Worm (Caenorhabditis elegans): Measurements from ENCODE around the gene brf-1.

brf-1 gene

DNA sequence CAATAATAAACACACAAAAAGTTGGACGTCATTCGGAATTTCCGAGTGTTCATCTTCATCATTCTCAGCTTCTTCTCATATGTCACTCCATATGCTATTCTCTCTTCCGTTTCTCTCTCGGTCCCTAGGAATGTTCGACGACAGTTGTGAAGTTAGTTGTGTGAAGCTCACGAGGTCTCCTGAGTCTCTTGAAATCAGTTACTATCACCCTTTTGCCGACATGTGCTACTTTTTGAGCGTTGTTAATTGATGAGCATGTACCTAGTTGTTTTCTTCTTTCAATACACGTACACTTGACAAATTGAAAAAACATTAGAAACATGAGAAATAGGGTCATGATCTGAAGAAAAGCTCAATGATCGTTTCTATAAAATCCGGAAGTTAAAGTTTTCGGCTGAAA lies 17.7 kb downstream of the brf-1 start:
- no peak for TF ChIP-seq jun-1 (tag; optimal IDR thresholded peaks at IDR 0.05)
- TF ChIP-seq elt-1 (tag; optimal IDR thresholded peaks at IDR 0.05), result no peak
- TF ChIP-seq nhr-67 (tag; optimal IDR thresholded peaks at IDR 0.05), result no peak
- peak; percentile 11 for TF ChIP-seq egl-5 (tag; optimal IDR thresholded peaks at IDR 0.05)
- no peak for TF ChIP-seq ceh-16 (tag; optimal IDR thresholded peaks at IDR 0.05)
- TF ChIP-seq ztf-4 (tag; optimal IDR thresholded peaks at IDR 0.05), result no peak
- no peak for TF ChIP-seq fos-1 (tag; optimal IDR thresholded peaks at IDR 0.05)
- no peak for TF ChIP-seq pqm-1 (tag; optimal IDR thresholded peaks at IDR 0.05)
- no peak for TF ChIP-seq ZK546.5 (tag; optimal IDR thresholded peaks at IDR 0.05)
- TF ChIP-seq elt-2 (tag; optimal IDR thresholded peaks at IDR 0.05), result no peak
- no peak for TF ChIP-seq ceh-82 (tag; optimal IDR thresholded peaks at IDR 0.05)
- no peak for TF ChIP-seq nhr-237 (tag; optimal IDR thresholded peaks at IDR 0.05)
- TF ChIP-seq hmg-11 (tag; optimal IDR thresholded peaks at IDR 0.05), result no peak
- TF ChIP-seq fkh-10 (GFP tag; optimal IDR thresholded peaks at IDR 0.05), result no peak
- no peak for TF ChIP-seq aly-2 (tag; optimal IDR thresholded peaks at IDR 0.05)
- TF ChIP-seq mdl-1 (tag; optimal IDR thresholded peaks at IDR 0.05), result no peak
- TF ChIP-seq nhr-11 (tag; optimal IDR thresholded peaks at IDR 0.05), result peak; percentile 67
- no peak for TF ChIP-seq tbx-2 (tag; optimal IDR thresholded peaks at IDR 0.05)
- TF ChIP-seq fkh-2 (tag; optimal IDR thresholded peaks at IDR 0.05), result no peak
- no peak for TF ChIP-seq ceh-28 (tag; optimal IDR thresholded peaks at IDR 0.05)
- no peak for TF ChIP-seq elt-3 (tag; optimal IDR thresholded peaks at IDR 0.05)
- TF ChIP-seq zag-1 (tag; optimal IDR thresholded peaks at IDR 0.05), result no peak
- TF ChIP-seq nhr-77 (tag; optimal IDR thresholded peaks at IDR 0.05), result no peak
- TF ChIP-seq pha-4 (tag; optimal IDR thresholded peaks at IDR 0.05), result no peak
- TF ChIP-seq lin-15B (tag; optimal IDR thresholded peaks at IDR 0.05), result no peak
- no peak for TF ChIP-seq nhr-23 (tag; optimal IDR thresholded peaks at IDR 0.05)
- TF ChIP-seq sea-2 (GFP tag; optimal IDR thresholded peaks at IDR 0.05), result no peak
- TF ChIP-seq unc-62 (GFP tag; optimal IDR thresholded peaks at IDR 0.05), result peak; percentile 79
- TF ChIP-seq nhr-28 (tag; optimal IDR thresholded peaks at IDR 0.05), result no peak
- no peak for TF ChIP-seq unc-39 (tag; optimal IDR thresholded peaks at IDR 0.05)
- no peak for TF ChIP-seq nhr-25 (tag; optimal IDR thresholded peaks at IDR 0.05)
- no peak for TF ChIP-seq egl-27 (tag; optimal IDR thresholded peaks at IDR 0.05)
- TF ChIP-seq daf-12 (tag; optimal IDR thresholded peaks at IDR 0.05), result no peak
- TF ChIP-seq ztf-11 (tag; optimal IDR thresholded peaks at IDR 0.05), result no peak
- peak; percentile 66 for TF ChIP-seq lin-39 (tag; optimal IDR thresholded peaks at IDR 0.05)
- no peak for TF ChIP-seq mml-1 (tag; optimal IDR thresholded peaks at IDR 0.05)
- no peak for TF ChIP-seq ceh-9 (tag; optimal IDR thresholded peaks at IDR 0.05)
- no peak for TF ChIP-seq eor-1 (tag; optimal IDR thresholded peaks at IDR 0.05)
- no peak for TF ChIP-seq R02D3.7 (tag; optimal IDR thresholded peaks at IDR 0.05)
- no peak for TF ChIP-seq skn-1 (tag; optimal IDR thresholded peaks at IDR 0.05)
- no peak for TF ChIP-seq ama-1 (optimal IDR thresholded peaks at IDR 0.05)
- no peak for TF ChIP-seq nhr-12 (tag; optimal IDR thresholded peaks at IDR 0.05)
- no peak for TF ChIP-seq nhr-76 (tag; optimal IDR thresholded peaks at IDR 0.05)
- TF ChIP-seq nhr-43 (tag; optimal IDR thresholded peaks at IDR 0.05; ENCODE audit: poor library complexity, severe bottlenecking), result no peak
- peak; percentile 20 for TF ChIP-seq nfya-1 (tag; optimal IDR thresholded peaks at IDR 0.05; ENCODE audit: insufficient read depth)
- no peak for TF ChIP-seq lsy-12 (tag; optimal IDR thresholded peaks at IDR 0.05)
- peak; percentile 21 for TF ChIP-seq snpc-4 (tag; optimal IDR thresholded peaks at IDR 0.05)

DNA sequence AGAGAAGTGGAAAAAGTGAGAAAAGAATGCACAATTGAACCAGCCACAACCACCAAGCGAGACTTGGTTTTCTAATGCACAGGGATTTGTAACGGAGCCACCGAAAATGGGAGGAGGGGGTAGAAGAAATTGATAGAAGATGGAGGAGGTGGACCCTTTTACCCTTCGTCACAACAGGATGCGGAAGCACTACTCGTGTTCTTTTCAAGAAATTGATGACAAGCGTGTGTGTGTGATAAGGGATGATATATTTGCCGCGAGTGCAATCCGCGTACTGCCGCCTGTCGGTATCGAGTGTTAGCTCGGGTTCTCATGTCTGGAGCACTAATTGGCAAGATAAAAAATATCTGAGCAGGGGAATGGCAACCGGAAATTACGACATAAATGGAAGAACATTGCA lies 18.3 kb downstream of the brf-1 start, which contains the start of gene F21D12.3:
F21D12.3 (minus strand) TSS at position 101 of the 400 bp plus-strand sequence.
- TF ChIP-seq nhr-25 (tag; optimal IDR thresholded peaks at IDR 0.05) (no peak), fos-1 (tag; optimal IDR thresholded peaks at IDR 0.05) (no peak), aly-2 (tag; optimal IDR thresholded peaks at IDR 0.05) (no peak), pha-4 (tag; optimal IDR thresholded peaks at IDR 0.05) (no peak), tbx-2 (tag; optimal IDR thresholded peaks at IDR 0.05) (no peak), ama-1 (optimal IDR thresholded peaks at IDR 0.05) (peak; percentile 8), ceh-9 (tag; optimal IDR thresholded peaks at IDR 0.05) (no peak), elt-3 (tag; optimal IDR thresholded peaks at IDR 0.05) (no peak)
